Worm (Caenorhabditis elegans) whole organism, L1 larva: Measurements from ENCODE around the gene F27B10.1.
A peak's percentile ranks its signal among the peaks of the same experiment; 100 is the strongest.

Experiments used
- F16B12.6 ChIP-seq: fragments of 150-350 bp; optimal IDR thresholded peaks from 2 replicates; lab custom pipeline; 2014; ENCODE audit warnings: missing biosample characterization, missing genetic modification characterization
- aha-1 ChIP-seq: fragments of 150-350 bp; optimal IDR thresholded peaks from 2 replicates; lab custom pipeline; 2014; ENCODE audit warnings: missing biosample characterization, missing genetic modification characterization
- ceh-82 ChIP-seq, 3 experiments: fragments of 150-350 bp in 1 of 3; sonication (generic microtip) in 2 of 3; optimal IDR thresholded peaks; 2 replicates each; lab custom pipeline; 2014 to 2017; ENCODE audit warnings: missing biosample characterization in 3 of 3, missing genetic modification characterization in 3 of 3
- ces-1 ChIP-seq: fragments of 150-350 bp; optimal IDR thresholded peaks from 2 replicates; lab custom pipeline; 2014; ENCODE audit warnings: missing biosample characterization, missing genetic modification reagents, missing genetic modification characterization
- elt-2 ChIP-seq: sonication (generic microtip); optimal IDR thresholded peaks from 2 replicates; lab custom pipeline; 2016; ENCODE audit warnings: missing genetic modification characterization, mild to moderate bottlenecking, inconsistent platforms, missing compliant biosample characterization, missing genetic modification reagents
- lin-13 ChIP-seq: fragments of 150-350 bp; optimal IDR thresholded peaks from 2 replicates; lab custom pipeline; 2014; ENCODE audit warnings: missing biosample characterization, missing genetic modification reagents, missing genetic modification characterization
- lin-35 ChIP-seq, 2 experiments: fragments of 150-350 bp; optimal IDR thresholded peaks; 2 replicates each; lab custom pipeline; 2014; ENCODE audit warnings: missing biosample characterization in 2 of 2, missing genetic modification characterization in 2 of 2, missing genetic modification reagents in 2 of 2
- nhr-237 ChIP-seq: fragments of 150-350 bp; optimal IDR thresholded peaks from 2 replicates; lab custom pipeline; 2014; ENCODE audit warnings: missing biosample characterization, missing genetic modification characterization
- nhr-28 ChIP-seq: fragments of 150-350 bp; optimal IDR thresholded peaks from 2 replicates; lab custom pipeline; 2014; ENCODE audit warnings: missing biosample characterization, missing genetic modification characterization
- pqm-1 ChIP-seq: sonication (generic microtip); optimal IDR thresholded peaks from 3 replicates; lab custom pipeline; 2017; ENCODE audit warnings: missing biosample characterization, missing genetic modification characterization
- snu-23 ChIP-seq: sonication (generic microtip); optimal IDR thresholded peaks from 2 replicates; lab custom pipeline; 2016; ENCODE audit warnings: missing genetic modification characterization, missing compliant biosample characterization
- sptf-1 ChIP-seq: fragments of 150-350 bp; optimal IDR thresholded peaks from 2 replicates; lab custom pipeline; 2014; ENCODE audit warnings: missing biosample characterization, missing genetic modification characterization
- zag-1 ChIP-seq: fragments of 150-350 bp; optimal IDR thresholded peaks from 2 replicates; lab custom pipeline; 2014; ENCODE audit warnings: missing biosample characterization, missing genetic modification characterization

DNA sequence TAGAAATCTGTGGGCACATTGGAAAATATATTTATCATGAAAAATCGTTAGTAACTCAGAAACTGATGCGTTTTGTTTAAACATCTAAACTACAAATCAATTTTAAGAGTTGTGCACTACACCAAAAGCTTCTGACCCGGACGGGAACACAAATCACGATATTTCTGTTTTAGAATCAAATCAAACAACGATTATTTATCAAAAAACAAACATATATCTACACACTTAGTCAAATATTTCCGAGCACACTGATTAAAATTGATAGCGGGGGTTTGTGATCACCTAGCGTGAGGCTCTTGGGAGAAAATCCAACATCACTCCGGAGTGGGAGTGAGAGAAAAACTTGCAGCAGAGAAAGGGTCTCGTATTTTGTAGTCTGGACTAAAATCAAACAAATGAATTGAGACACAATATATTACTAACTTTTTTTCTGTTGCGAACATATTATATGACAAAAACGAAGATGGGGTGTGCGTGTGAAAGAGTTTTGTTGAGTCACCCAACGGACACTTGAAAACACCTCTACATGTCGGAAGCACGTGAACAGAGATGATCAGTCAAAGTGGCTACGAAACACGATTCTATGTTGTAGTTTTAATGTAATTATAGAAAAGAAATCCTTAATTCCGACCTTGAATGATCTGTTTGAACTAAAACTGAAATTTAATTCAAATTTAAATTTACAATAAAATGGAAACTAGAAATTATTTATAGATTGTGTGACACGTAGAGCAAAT, 23.0 kb downstream of the F27B10.1 start:
- TF ChIP-seq lin-13 (GFP tag; lab: Kevin White, UChicago) (no peak), pqm-1 (tag; lab: Kevin White, UChicago) (no peak), F16B12.6 (no peak), zag-1 (tag; lab: Kevin White, UChicago) (no peak), lin-35 (GFP tag; optimal IDR thresholded peaks at IDR 0.05; lab: Kevin White, UChicago) (no peak), ceh-82 (tag; optimal IDR thresholded peaks at IDR 0.05; lab: Kevin White, UChicago) (no peak), nhr-237 (no peak), ces-1 (GFP tag; lab: Kevin White, UChicago) (no peak), elt-2 (tag; lab: Kevin White, UChicago) (peak; percentile 67), sptf-1 (tag; lab: Kevin White, UChicago) (no peak), snu-23 (GFP tag; lab: Kevin White, UChicago) (no peak), nhr-28 (tag; lab: Kevin White, UChicago) (no peak), aha-1 (no peak)
